Fruit fly (Drosophila melanogaster) whole organism, adult: ENCODE results near the gene CG13855.

ENCODE experiments used
- CG11617 ChIP-seq: fragments of 200-800 bp; sonication (Bioruptor generic); optimal IDR thresholded peaks from 2 replicates; lab custom pipeline; 2017; ENCODE audit warnings: mild to moderate bottlenecking, missing biosample characterization, missing genetic modification reagents, missing genetic modification characterization
- CG12768 ChIP-seq: fragments of 200-800 bp; sonication (Bioruptor generic); optimal IDR thresholded peaks from 2 replicates; lab custom pipeline; 2017; ENCODE audit warnings: missing biosample characterization, missing genetic modification characterization, mild to moderate bottlenecking, moderate library complexity, missing genetic modification reagents
- CG14711 ChIP-seq: fragments of 200-800 bp; sonication (Bioruptor generic); optimal IDR thresholded peaks from 2 replicates; lab custom pipeline; 2018; ENCODE audit warnings: missing biosample characterization, mild to moderate bottlenecking, missing genetic modification characterization, moderate library complexity
- CG1620 ChIP-seq: fragments of 200-800 bp; sonication (Bioruptor generic); optimal IDR thresholded peaks from 2 replicates; lab custom pipeline; 2016; ENCODE audit warnings: missing biosample characterization, missing genetic modification characterization
- CG33017 ChIP-seq: fragments of 200-800 bp; sonication (Bioruptor generic); optimal IDR thresholded peaks from 2 replicates; lab custom pipeline; 2018; ENCODE audit warnings: missing biosample characterization, mild to moderate bottlenecking, missing genetic modification characterization, moderate library complexity
- CG5204 ChIP-seq: fragments of 200-800 bp; sonication (Bioruptor generic); optimal IDR thresholded peaks from 2 replicates; lab custom pipeline; 2016; ENCODE audit warnings: missing biosample characterization, missing genetic modification characterization
- CG7045 ChIP-seq: fragments of 200-800 bp; sonication (Bioruptor generic); optimal IDR thresholded peaks from 2 replicates; lab custom pipeline; 2017; ENCODE audit warnings: missing biosample characterization, mild to moderate bottlenecking, missing genetic modification characterization
- CG7101 ChIP-seq: fragments of 200-800 bp; sonication (Bioruptor generic); optimal IDR thresholded peaks from 2 replicates; lab custom pipeline; 2018; ENCODE audit warnings: missing biosample characterization, mild to moderate bottlenecking, missing genetic modification characterization, moderate library complexity
- Clk ChIP-seq: fragments of 200-800 bp; sonication (Bioruptor generic); optimal IDR thresholded peaks from 2 replicates; lab custom pipeline; 2017; ENCODE audit warnings: missing biosample characterization, missing genetic modification characterization
- Crg-1 ChIP-seq: fragments of 200-800 bp; sonication (Bioruptor generic); optimal IDR thresholded peaks from 2 replicates; lab custom pipeline; 2016; ENCODE audit warnings: missing biosample characterization, missing genetic modification characterization
- Hr96 ChIP-seq: fragments of 200-800 bp; sonication (Bioruptor generic); optimal IDR thresholded peaks from 2 replicates; lab custom pipeline; 2016; ENCODE audit warnings: missing biosample characterization, missing genetic modification characterization
- Mnt ChIP-seq: fragments of 200-800 bp; sonication (Bioruptor generic); optimal IDR thresholded peaks from 2 replicates; lab custom pipeline; 2016; ENCODE audit warnings: missing biosample characterization, mild to moderate bottlenecking, missing genetic modification characterization
- bab1 ChIP-seq: fragments of 200-800 bp; sonication (Bioruptor generic); optimal IDR thresholded peaks from 3 replicates; lab custom pipeline; 2019; ENCODE audit warnings: missing biosample characterization, mild to moderate bottlenecking, missing genetic modification characterization, moderate library complexity
- cic ChIP-seq: fragments of 200-800 bp; sonication (Bioruptor generic); optimal IDR thresholded peaks from 2 replicates; lab custom pipeline; 2017; ENCODE audit warnings: missing biosample characterization, mild to moderate bottlenecking, missing genetic modification characterization, moderate library complexity
- cnc ChIP-seq, 2 experiments: fragments of >200 bp; optimal IDR thresholded peaks; 2 replicates each; lab custom pipeline; 2017
- kay ChIP-seq: fragments of 200-800 bp; sonication (Bioruptor generic); peaks from one replicate; lab custom pipeline; 2016; ENCODE audit warnings: missing biosample characterization, missing genetic modification characterization, borderline replicate concordance
- ovo ChIP-seq: fragments of 200-800 bp; sonication (Bioruptor generic); optimal IDR thresholded peaks from 2 replicates; lab custom pipeline; 2016; ENCODE audit warnings: missing biosample characterization, missing genetic modification characterization
- pad ChIP-seq: fragments of 200-800 bp; sonication (Bioruptor generic); optimal IDR thresholded peaks from 3 replicates; lab custom pipeline; 2017; ENCODE audit warnings: missing biosample characterization, missing genetic modification characterization, mild to moderate bottlenecking, moderate library complexity, missing genetic modification reagents
- tj ChIP-seq: fragments of 200-800 bp; sonication (Bioruptor generic); optimal IDR thresholded peaks from 3 replicates; lab custom pipeline; 2017; ENCODE audit warnings: missing biosample characterization, mild to moderate bottlenecking, missing genetic modification characterization, moderate library complexity
- toe ChIP-seq: fragments of 200-800 bp; sonication (Bioruptor generic); optimal IDR thresholded peaks from 2 replicates; lab custom pipeline; 2016; ENCODE audit warnings: missing biosample characterization, missing genetic modification characterization

CG13855 gene

dm6 chr3R:22424602-22425190 lies 19.0 kb downstream of the CG13855 start, which contains the start of gene pinta:
Gene pinta, minus strand, starts transcription at chr3R:22424929.
- TF ChIP-seq Clk (GFP tag; lab: Kevin White, UChicago) (no peak), kay (GFP tag; lab: Kevin White, UChicago) (no peak), Mnt (peak; percentile 60), cic (GFP tag; lab: Kevin White, UChicago) (peak; percentile 67), bab1 (GFP tag; lab: Kevin White, UChicago) (peak; percentile 8), CG1620 (GFP tag; lab: Kevin White, UChicago) (no peak), tj (GFP tag; lab: Kevin White, UChicago) (peak; percentile 97), CG5204 (GFP tag; lab: Kevin White, UChicago) (no peak)

- TF ChIP-seq CG12768, result no peak
- no peak for TF ChIP-seq CG5204 (GFP tag; lab: Kevin White, UChicago)
- TF ChIP-seq kay (GFP tag; lab: Kevin White, UChicago), result no peak
- TF ChIP-seq Mnt, result no peak
- no peak for TF ChIP-seq cic (GFP tag; lab: Kevin White, UChicago)
- TF ChIP-seq CG7045 (GFP tag; lab: Kevin White, UChicago), result no peak
- TF ChIP-seq tj (GFP tag; lab: Kevin White, UChicago), result no peak
- TF ChIP-seq bab1 (GFP tag; lab: Kevin White, UChicago), result no peak
- TF ChIP-seq ovo, result no peak
- no peak for TF ChIP-seq CG7101 (tag; lab: Kevin White, UChicago)
- TF ChIP-seq Crg-1, result no peak
- TF ChIP-seq CG1620 (GFP tag; lab: Kevin White, UChicago), result no peak
- TF ChIP-seq toe (GFP tag; lab: Kevin White, UChicago), result no peak
- no peak for TF ChIP-seq Clk (GFP tag; lab: Kevin White, UChicago)
- no peak for TF ChIP-seq CG11617 (GFP tag; lab: Kevin White, UChicago)
- TF ChIP-seq Hr96 (GFP tag; lab: Kevin White, UChicago), result no peak
- TF ChIP-seq CG33017, result no peak
- no peak for TF ChIP-seq CG14711 (tag; lab: Kevin White, UChicago)
- no peak for TF ChIP-seq cnc (optimal IDR thresholded peaks at IDR 0.05; lab: Kevin White, UChicago)
- no peak for TF ChIP-seq pad (GFP tag; lab: Kevin White, UChicago)
These were observed 26.6 kb downstream of the CG13855 start for dm6 chr3R:22432200-22432804.

dm6 chr3R:22436050-22436449 lies 30.3 kb downstream of the CG13855 start, which contains the start of gene CG13847:
Gene CG13847, minus strand, starts transcription at chr3R:22436150.
- TF ChIP-seq cnc (optimal IDR thresholded peaks at IDR 0.05; lab: Kevin White, UChicago) (no peak), Hr96 (GFP tag; lab: Kevin White, UChicago) (no peak), kay (GFP tag; lab: Kevin White, UChicago) (no peak), CG7101 (tag; lab: Kevin White, UChicago) (no peak), CG1620 (GFP tag; lab: Kevin White, UChicago) (no peak), CG14711 (tag; lab: Kevin White, UChicago) (no peak), toe (GFP tag; lab: Kevin White, UChicago) (no peak), Mnt (no peak), bab1 (GFP tag; lab: Kevin White, UChicago) (no peak)

- TF ChIP-seq CG14711 (tag; lab: Kevin White, UChicago) (no peak), cic (GFP tag; lab: Kevin White, UChicago) (no peak), ovo (no peak), CG12768 (no peak), CG1620 (GFP tag; lab: Kevin White, UChicago) (no peak)
These were observed 32.6 kb downstream of the CG13855 start for dm6 chr3R:22438301-22438700.

- TF ChIP-seq Hr96 (GFP tag; lab: Kevin White, UChicago) (no peak), Mnt (peak; percentile 93), kay (GFP tag; lab: Kevin White, UChicago) (peak; percentile 93), bab1 (GFP tag; lab: Kevin White, UChicago) (peak; percentile 3)
These were observed 40.8 kb downstream of the CG13855 start, which contains the start of gene CG12499 for dm6 chr3R:22446493-22446892. Gene CG12499, minus strand, starts transcription at chr3R:22446587.

- TF ChIP-seq pad (GFP tag; lab: Kevin White, UChicago), result peak; percentile 14
- TF ChIP-seq cnc (optimal IDR thresholded peaks at IDR 0.05; lab: Kevin White, UChicago), result no peak
- TF ChIP-seq toe (GFP tag; lab: Kevin White, UChicago), result peak; percentile 15
- no peak for TF ChIP-seq CG5204 (GFP tag; lab: Kevin White, UChicago)
- TF ChIP-seq cic (GFP tag; lab: Kevin White, UChicago), result peak; percentile 87
- peak; percentile 9 for TF ChIP-seq Hr96 (GFP tag; lab: Kevin White, UChicago)
- no peak for TF ChIP-seq bab1 (GFP tag; lab: Kevin White, UChicago)
- peak; percentile 52 for TF ChIP-seq CG7101 (tag; lab: Kevin White, UChicago)
- no peak for TF ChIP-seq Crg-1
- TF ChIP-seq ovo, result no peak
- TF ChIP-seq Clk (GFP tag; lab: Kevin White, UChicago), result no peak
- TF ChIP-seq CG14711 (tag; lab: Kevin White, UChicago), result no peak
- TF ChIP-seq CG12768, result peak; percentile 48
- no peak for TF ChIP-seq CG11617 (GFP tag; lab: Kevin White, UChicago)
- no peak for TF ChIP-seq CG1620 (GFP tag; lab: Kevin White, UChicago)
- no peak for TF ChIP-seq tj (GFP tag; lab: Kevin White, UChicago)
- TF ChIP-seq kay (GFP tag; lab: Kevin White, UChicago), result peak; percentile 62
- TF ChIP-seq CG33017, result peak; percentile 38
- peak; percentile 75 for TF ChIP-seq Mnt
- no peak for TF ChIP-seq CG7045 (GFP tag; lab: Kevin White, UChicago)
These were observed 41.6 kb downstream of the CG13855 start, which contains the start of gene CG34288 for dm6 chr3R:22447195-22447873. Gene CG34288, minus strand, starts transcription at chr3R:22447263.
